Worm (Caenorhabditis elegans) whole organism, L4 larva: ENCODE results near the gene col-157.

Experiments used
- T20F7.1 ChIP-seq: fragments of 200-800 bp; sonication (Bioruptor generic); optimal IDR thresholded peaks from 2 replicates; lab custom pipeline; 2018; ENCODE audit warnings: mild to moderate bottlenecking, missing genetic modification characterization, missing compliant biosample characterization
- attf-4 ChIP-seq: sonication (generic microtip); optimal IDR thresholded peaks from 3 replicates; lab custom pipeline; 2017; ENCODE audit warnings: missing biosample characterization, missing genetic modification characterization
- dmd-9 ChIP-seq: fragments of 200-800 bp; sonication (Bioruptor generic); IDR thresholded peaks from 2 replicates; pipeline ENCODE4 v1.3.6; 2022; ENCODE audit warnings: missing genetic modification reagents, missing genetic modification characterization, missing compliant biosample characterization
- lsy-2 ChIP-seq, 2 experiments: fragments of 150-350 bp in 1 of 2; sonication (generic microtip) in 1 of 2; optimal IDR thresholded peaks; 2 replicates each; lab custom pipeline; 2014 to 2017; ENCODE audit warnings: missing biosample characterization in 2 of 2, missing genetic modification characterization in 2 of 2
- nhr-102 ChIP-seq: sonication (generic microtip); optimal IDR thresholded peaks from 2 replicates; lab custom pipeline; 2016; ENCODE audit warnings: mild to moderate bottlenecking, missing genetic modification characterization, moderate library complexity, missing compliant biosample characterization
- nhr-28 ChIP-seq: fragments of 150-350 bp; optimal IDR thresholded peaks from 2 replicates; lab custom pipeline; 2014; ENCODE audit warnings: missing biosample characterization, missing genetic modification characterization
- nhr-77 ChIP-seq: fragments of 150-350 bp; optimal IDR thresholded peaks from 2 replicates; lab custom pipeline; 2014; ENCODE audit warnings: missing biosample characterization, missing genetic modification characterization
- pqm-1 ChIP-seq: sonication (generic microtip); optimal IDR thresholded peaks from 2 replicates; lab custom pipeline; 2017; ENCODE audit warnings: missing biosample characterization, missing genetic modification characterization
- snpc-1.2 ChIP-seq: fragments of 200-800 bp; sonication (Bioruptor generic); IDR thresholded peaks from 2 replicates; pipeline ENCODE4 v1.3.6; 2022; ENCODE audit warnings: missing genetic modification reagents, missing genetic modification characterization, missing compliant biosample characterization
- snpc-4 ChIP-seq: fragments of 150-350 bp; optimal IDR thresholded peaks from 2 replicates; lab custom pipeline; 2014; ENCODE audit warnings: missing biosample characterization, missing genetic modification characterization
- ztf-11 ChIP-seq: fragments of 150-350 bp; optimal IDR thresholded peaks from 2 replicates; lab custom pipeline; 2014; ENCODE audit warnings: missing biosample characterization, missing genetic modification characterization

ce11 chrV:11499786-11500185 is 15.9 kb downstream of the col-157 start:
- TF ChIP-seq snpc-4 (tag; lab: Kevin White, UChicago) (no peak), dmd-9 (GFP tag; lab: Robert Waterston, UW) (no peak), ztf-11 (tag; lab: Kevin White, UChicago) (no peak), attf-4 (no peak), nhr-102 (tag; lab: Kevin White, UChicago) (no peak), T20F7.1 (GFP tag; lab: Kevin White, UChicago) (no peak), lsy-2 (tag; optimal IDR thresholded peaks at IDR 0.05; lab: Kevin White, UChicago) (no peak), nhr-28 (tag; lab: Kevin White, UChicago) (peak; percentile 22), nhr-77 (no peak), pqm-1 (tag; lab: Kevin White, UChicago) (no peak), snpc-1.2 (no peak)
